Worm (Caenorhabditis elegans) whole organism, late embryonic: Measurements from ENCODE around the gene rps-4.

Experiments
- C08G9.2 ChIP-seq: sonication (generic microtip); optimal IDR thresholded peaks from 2 replicates; lab custom pipeline; 2016; ENCODE audit warnings: mild to moderate bottlenecking, missing genetic modification characterization, moderate library complexity, missing compliant biosample characterization
- C38D4.7 ChIP-seq: fragments of 200-800 bp; sonication (Bioruptor generic); optimal IDR thresholded peaks from 2 replicates; lab custom pipeline; 2018; ENCODE audit warnings: mild to moderate bottlenecking, missing genetic modification characterization, moderate library complexity, missing compliant biosample characterization
- Y22D7AL.16 ChIP-seq: sonication (generic microtip); optimal IDR thresholded peaks from 2 replicates; lab custom pipeline; 2016; ENCODE audit warnings: missing genetic modification characterization, missing compliant biosample characterization
- ahr-1 ChIP-seq: sonication (generic microtip); optimal IDR thresholded peaks from 2 replicates; lab custom pipeline; 2016; ENCODE audit warnings: missing genetic modification characterization, missing compliant biosample characterization
- ama-1 ChIP-seq: fragments of 150-350 bp; optimal IDR thresholded peaks from 2 replicates; lab custom pipeline; 2014
- ceh-18 ChIP-seq: sonication (generic microtip); optimal IDR thresholded peaks from 2 replicates; lab custom pipeline; 2016; ENCODE audit warnings: missing genetic modification characterization, missing compliant biosample characterization
- ceh-19 ChIP-seq: fragments of 200-800 bp; sonication (Bioruptor generic); optimal IDR thresholded peaks from 2 replicates; lab custom pipeline; 2018; ENCODE audit warnings: mild to moderate bottlenecking, missing genetic modification characterization, missing compliant biosample characterization
- ceh-2 ChIP-seq: sonication (generic microtip); optimal IDR thresholded peaks from 2 replicates; lab custom pipeline; 2016; ENCODE audit warnings: missing genotype, missing genetic modification characterization, missing compliant biosample characterization
- ceh-22 ChIP-seq: sonication (generic microtip); optimal IDR thresholded peaks from 2 replicates; lab custom pipeline; 2017; ENCODE audit warnings: missing biosample characterization, missing genetic modification characterization
- ceh-31 ChIP-seq: sonication (generic microtip); optimal IDR thresholded peaks from 2 replicates; lab custom pipeline; 2016; ENCODE audit warnings: missing genetic modification characterization, missing compliant biosample characterization
- ceh-34 ChIP-seq: sonication (generic microtip); optimal IDR thresholded peaks from 2 replicates; lab custom pipeline; 2016; ENCODE audit warnings: mild to moderate bottlenecking, missing genetic modification characterization, missing compliant biosample characterization
- ceh-45 ChIP-seq: fragments of 200-800 bp; sonication (Bioruptor generic); IDR thresholded peaks from 2 replicates; pipeline ENCODE4 v1.3.6; 2022; ENCODE audit warnings: missing genetic modification reagents, missing genetic modification characterization, missing compliant biosample characterization
- ceh-48 ChIP-seq: sonication (generic microtip); optimal IDR thresholded peaks from 2 replicates; lab custom pipeline; 2016; ENCODE audit warnings: missing genetic modification characterization, inconsistent platforms, missing compliant biosample characterization
- ceh-6 ChIP-seq: fragments of 200-800 bp; sonication (Bioruptor generic); optimal IDR thresholded peaks from 2 replicates; lab custom pipeline; 2018; ENCODE audit warnings: mild to moderate bottlenecking, missing genetic modification characterization, missing compliant biosample characterization
- dve-1 ChIP-seq: sonication (generic microtip); optimal IDR thresholded peaks from 2 replicates; lab custom pipeline; 2017; ENCODE audit warnings: antibody characterized with exemption, mild to moderate bottlenecking, missing genetic modification characterization, missing compliant biosample characterization
- elt-2 ChIP-seq: sonication (generic microtip); optimal IDR thresholded peaks from 2 replicates; lab custom pipeline; 2016; ENCODE audit warnings: missing genetic modification reagents, missing genetic modification characterization, missing compliant biosample characterization
- eyg-1 ChIP-seq: sonication (generic microtip); optimal IDR thresholded peaks from 2 replicates; lab custom pipeline; 2016; ENCODE audit warnings: missing genotype, missing genetic modification characterization, missing compliant biosample characterization
- fkh-10 ChIP-seq: fragments of 150-350 bp; optimal IDR thresholded peaks from 2 replicates; lab custom pipeline; 2014; ENCODE audit warnings: missing biosample characterization, missing genetic modification reagents, missing genetic modification characterization
- fkh-6 ChIP-seq: sonication (generic microtip); optimal IDR thresholded peaks from 2 replicates; lab custom pipeline; 2016; ENCODE audit warnings: missing genetic modification characterization, missing compliant biosample characterization
- gmeb-2 ChIP-seq: sonication (generic microtip); optimal IDR thresholded peaks from 2 replicates; lab custom pipeline; 2016; ENCODE audit warnings: missing genetic modification characterization, inconsistent platforms, missing compliant biosample characterization
- hlh-15 ChIP-seq: sonication (generic microtip); optimal IDR thresholded peaks from 2 replicates; lab custom pipeline; 2016; ENCODE audit warnings: missing genetic modification characterization, missing compliant biosample characterization
- hlh-30 ChIP-seq: sonication (generic microtip); optimal IDR thresholded peaks from 2 replicates; lab custom pipeline; 2017; ENCODE audit warnings: antibody characterized with exemption, missing genetic modification characterization, missing compliant biosample characterization; ENCODE audit not compliant: insufficient read depth
- hlh-6 ChIP-seq: sonication (generic microtip); optimal IDR thresholded peaks from 2 replicates; lab custom pipeline; 2016; ENCODE audit warnings: missing genotype, missing genetic modification characterization, missing compliant biosample characterization
- hlh-8 ChIP-seq: sonication (generic microtip); optimal IDR thresholded peaks from 2 replicates; lab custom pipeline; 2016; ENCODE audit warnings: missing genotype, missing genetic modification characterization, missing compliant biosample characterization
- lim-6 ChIP-seq: sonication (generic microtip); optimal IDR thresholded peaks from 2 replicates; lab custom pipeline; 2016; ENCODE audit warnings: missing genetic modification characterization, missing compliant biosample characterization
- lin-11 ChIP-seq: fragments of 200-800 bp; sonication (Bioruptor generic); optimal IDR thresholded peaks from 2 replicates; lab custom pipeline; 2018; ENCODE audit warnings: mild to moderate bottlenecking, missing genetic modification characterization, missing compliant biosample characterization
- madf-2 ChIP-seq: sonication (generic microtip); optimal IDR thresholded peaks from 2 replicates; lab custom pipeline; 2017; ENCODE audit warnings: missing genetic modification characterization, missing compliant biosample characterization
- mec-3 ChIP-seq: sonication (generic microtip); optimal IDR thresholded peaks from 2 replicates; lab custom pipeline; 2016; ENCODE audit warnings: borderline replicate concordance, missing genetic modification characterization, missing compliant biosample characterization
- nfya-1 ChIP-seq: sonication (generic microtip); optimal IDR thresholded peaks from 2 replicates; lab custom pipeline; 2017; ENCODE audit warnings: missing genetic modification characterization, mild to moderate bottlenecking, missing compliant biosample characterization, antibody characterized with exemption, moderate library complexity
- nhr-11 ChIP-seq: fragments of 150-350 bp; optimal IDR thresholded peaks from 2 replicates; lab custom pipeline; 2014; ENCODE audit warnings: missing biosample characterization, missing genetic modification characterization
- nhr-232 ChIP-seq: sonication (generic microtip); optimal IDR thresholded peaks from 2 replicates; lab custom pipeline; 2016; ENCODE audit warnings: missing genetic modification characterization, missing compliant biosample characterization
- npax-4 ChIP-seq: sonication (generic microtip); optimal IDR thresholded peaks from 2 replicates; lab custom pipeline; 2016; ENCODE audit warnings: missing genetic modification characterization, missing compliant biosample characterization
- pag-3 ChIP-seq: sonication (generic microtip); optimal IDR thresholded peaks from 2 replicates; lab custom pipeline; 2016; ENCODE audit warnings: missing compliant biosample characterization, missing genetic modification characterization, borderline replicate concordance
- pax-1 ChIP-seq: fragments of 150-350 bp; optimal IDR thresholded peaks from 2 replicates; lab custom pipeline; 2014; ENCODE audit warnings: missing biosample characterization, missing genetic modification characterization
- pha-2 ChIP-seq: sonication (generic microtip); optimal IDR thresholded peaks from 2 replicates; lab custom pipeline; 2017; ENCODE audit warnings: mild to moderate bottlenecking, missing genetic modification characterization, missing compliant biosample characterization
- pha-4 ChIP-seq: fragments of 150-350 bp; optimal IDR thresholded peaks from 2 replicates; lab custom pipeline; 2018; ENCODE audit warnings: missing biosample characterization, missing genetic modification reagents, missing genetic modification characterization
- pqm-1 ChIP-seq: sonication (generic microtip); optimal IDR thresholded peaks from 2 replicates; lab custom pipeline; 2016; ENCODE audit warnings: missing genetic modification characterization, missing compliant biosample characterization
- pros-1 ChIP-seq: fragments of 150-350 bp; optimal IDR thresholded peaks from 2 replicates; lab custom pipeline; 2014; ENCODE audit warnings: missing biosample characterization, missing genetic modification reagents, missing genetic modification characterization
- ref-2 ChIP-seq: sonication (generic microtip); optimal IDR thresholded peaks from 2 replicates; lab custom pipeline; 2016; ENCODE audit warnings: missing genetic modification characterization, missing compliant biosample characterization
- sdc-2 ChIP-seq: sonication (generic microtip); optimal IDR thresholded peaks from 2 replicates; lab custom pipeline; 2016; ENCODE audit warnings: missing genotype, missing genetic modification characterization, missing compliant biosample characterization
- sox-2 ChIP-seq: fragments of 200-800 bp; sonication (Bioruptor generic); IDR thresholded peaks from 2 replicates; pipeline ENCODE4 v1.3.6; 2022; ENCODE audit warnings: missing genetic modification reagents, missing genetic modification characterization, missing compliant biosample characterization
- syd-9 ChIP-seq: sonication (generic microtip); optimal IDR thresholded peaks from 2 replicates; lab custom pipeline; 2016; ENCODE audit warnings: mild to moderate bottlenecking, missing genetic modification characterization, moderate library complexity, missing compliant biosample characterization
- tbx-2 ChIP-seq: sonication (generic microtip); optimal IDR thresholded peaks from 2 replicates; lab custom pipeline; 2016; ENCODE audit warnings: missing genetic modification characterization, missing compliant biosample characterization
- tbx-7 ChIP-seq: sonication (generic microtip); optimal IDR thresholded peaks from 2 replicates; lab custom pipeline; 2016; ENCODE audit warnings: missing genotype, missing genetic modification characterization, missing compliant biosample characterization
- ttx-3 ChIP-seq: sonication (generic microtip); optimal IDR thresholded peaks from 2 replicates; lab custom pipeline; 2016; ENCODE audit warnings: missing genetic modification reagents, missing genetic modification characterization, missing compliant biosample characterization
- unc-3 ChIP-seq, 2 experiments: fragments of 200-800 bp in 1 of 2; sonication (Bioruptor generic) in 1 of 2; sonication (generic microtip) in 1 of 2; conservative IDR thresholded peaks in 1 of 2; optimal IDR thresholded peaks in 1 of 2; 2 replicates each; pipeline versions ENCODE4 v1.3.6 to Lab custom; 2016 to 2022; ENCODE audit warnings: missing compliant biosample characterization in 2 of 2, missing genetic modification characterization in 2 of 2, missing genetic modification reagents in 1 of 2
- unc-42 ChIP-seq: sonication (generic microtip); optimal IDR thresholded peaks from 2 replicates; lab custom pipeline; 2016; ENCODE audit warnings: missing genotype, missing genetic modification characterization, missing compliant biosample characterization
- unc-55 ChIP-seq: sonication (generic microtip); optimal IDR thresholded peaks from 2 replicates; lab custom pipeline; 2017; ENCODE audit warnings: missing biosample characterization, missing genetic modification reagents, missing genetic modification characterization
- unc-86 ChIP-seq: sonication (generic microtip); optimal IDR thresholded peaks from 2 replicates; lab custom pipeline; 2016; ENCODE audit warnings: missing genetic modification characterization, missing compliant biosample characterization
- zip-5 ChIP-seq: sonication (generic microtip); optimal IDR thresholded peaks from 2 replicates; lab custom pipeline; 2016; ENCODE audit warnings: missing genetic modification characterization, missing compliant biosample characterization

rps-4 gene

ce11 chrIV:7084632-7085160 is at the start of gene rps-4:
Gene rps-4 (minus strand): TSS chrIV:7084682.
- TF ChIP-seq elt-2 (tag; lab: Kevin White, UChicago) (peak; percentile 67), ceh-34 (tag; lab: Kevin White, UChicago) (peak; percentile 25), pax-1 (tag; lab: Kevin White, UChicago) (no peak), ceh-19 (GFP tag; lab: Kevin White, UChicago) (no peak), lim-6 (tag; lab: Kevin White, UChicago) (no peak), ceh-6 (no peak), pag-3 (tag; lab: Kevin White, UChicago) (no peak), ceh-22 (tag; lab: Kevin White, UChicago) (no peak), sox-2 (no peak), mec-3 (tag; lab: Kevin White, UChicago) (no peak), eyg-1 (tag; lab: Kevin White, UChicago) (no peak), ama-1 (no peak), hlh-8 (tag; lab: Kevin White, UChicago) (no peak), pha-2 (peak; percentile 23), nhr-11 (no peak), unc-3 (GFP tag; conservative IDR thresholded peaks at IDR 0.05; lab: Robert Waterston, UW) (no peak), unc-3 (tag; optimal IDR thresholded peaks at IDR 0.05; lab: Kevin White, UChicago) (no peak), lin-11 (tag; lab: Kevin White, UChicago) (no peak), pros-1 (no peak), gmeb-2 (tag; lab: Kevin White, UChicago) (no peak), hlh-30 (tag; lab: Kevin White, UChicago) (peak; percentile 27), C08G9.2 (no peak), ceh-48 (tag; lab: Kevin White, UChicago) (peak; percentile 13), ceh-2 (no peak), ceh-18 (peak; percentile 18), hlh-6 (tag; lab: Kevin White, UChicago) (no peak), npax-4 (tag; lab: Kevin White, UChicago) (no peak), tbx-7 (no peak), syd-9 (tag; lab: Kevin White, UChicago) (no peak), unc-55 (GFP tag; lab: Kevin White, UChicago) (peak; percentile 10), C38D4.7 (no peak), ceh-31 (tag; lab: Kevin White, UChicago) (peak; percentile 59), Y22D7AL.16 (tag; lab: Kevin White, UChicago) (peak; percentile 47), fkh-6 (no peak), tbx-2 (tag; lab: Kevin White, UChicago) (no peak), zip-5 (tag; lab: Kevin White, UChicago) (no peak), hlh-15 (tag; lab: Kevin White, UChicago) (no peak), nfya-1 (peak; percentile 79), ceh-45 (GFP tag; lab: Robert Waterston, UW) (no peak), ref-2 (tag; lab: Kevin White, UChicago) (peak; percentile 52), dve-1 (tag; lab: Kevin White, UChicago) (peak; percentile 26), unc-86 (tag; lab: Kevin White, UChicago) (no peak), fkh-10 (GFP tag; lab: Kevin White, UChicago) (no peak), unc-42 (tag; lab: Kevin White, UChicago) (peak; percentile 31)

ce11 chrIV:7133983-7134382 is 49.5 kb upstream of the rps-4 start, which contains the start of gene mutd-1:
Gene mutd-1 (minus strand): TSS chrIV:7134083.
- no peak for TF ChIP-seq tbx-7
- TF ChIP-seq ttx-3 (tag; lab: Kevin White, UChicago) = no peak
- TF ChIP-seq hlh-15 (tag; lab: Kevin White, UChicago) = no peak
- TF ChIP-seq pag-3 (tag; lab: Kevin White, UChicago) = no peak
- no peak for TF ChIP-seq zip-5 (tag; lab: Kevin White, UChicago)
- no peak for TF ChIP-seq ceh-48 (tag; lab: Kevin White, UChicago)
- TF ChIP-seq dve-1 (tag; lab: Kevin White, UChicago) = no peak
- TF ChIP-seq pqm-1 (tag; lab: Kevin White, UChicago) = no peak
- TF ChIP-seq sox-2 = no peak
- no peak for TF ChIP-seq ceh-18
- no peak for TF ChIP-seq nhr-232
- no peak for TF ChIP-seq pax-1 (tag; lab: Kevin White, UChicago)
- TF ChIP-seq madf-2 (tag; lab: Kevin White, UChicago) = no peak
- TF ChIP-seq ahr-1 (tag; lab: Kevin White, UChicago) = no peak
- TF ChIP-seq sdc-2 (tag; lab: Kevin White, UChicago) = no peak
- TF ChIP-seq pha-4 (tag; lab: Kevin White, UChicago) = no peak
- no peak for TF ChIP-seq lim-6 (tag; lab: Kevin White, UChicago)
- TF ChIP-seq ceh-2 = no peak
- TF ChIP-seq unc-55 (GFP tag; lab: Kevin White, UChicago) = no peak
